Worm (Caenorhabditis elegans): ENCODE measurements around the gene skih-2.

ce11 chrIV:11094974-11095373 lies 47.2 kb downstream of the skih-2 start, which contains the start of gene M7.8:
- TF ChIP-seq unc-120 (tag; optimal IDR thresholded peaks at IDR 0.05; ENCODE audit: poor library complexity, severe bottlenecking) (no peak), elt-3 (tag; optimal IDR thresholded peaks at IDR 0.05) (no peak), mep-1 (tag; optimal IDR thresholded peaks at IDR 0.05) (no peak), nhr-237 (tag; optimal IDR thresholded peaks at IDR 0.05) (no peak), snpc-4 (tag; optimal IDR thresholded peaks at IDR 0.05) (no peak), nhr-76 (tag; optimal IDR thresholded peaks at IDR 0.05) (no peak), lin-13 (tag; optimal IDR thresholded peaks at IDR 0.05) (no peak), cnd-1 (tag; optimal IDR thresholded peaks at IDR 0.05) (no peak), nhr-28 (tag; optimal IDR thresholded peaks at IDR 0.05) (no peak), nhr-12 (tag; optimal IDR thresholded peaks at IDR 0.05) (no peak), unc-62 (GFP tag; optimal IDR thresholded peaks at IDR 0.05) (peak; percentile 32), elt-1 (tag; optimal IDR thresholded peaks at IDR 0.05; ENCODE audit: borderline replicate concordance, insufficient read depth) (no peak), M03D4.4 (tag; optimal IDR thresholded peaks at IDR 0.05) (no peak)

Measured in whole organism, mixed stage, embryonic.